Fruit fly (Drosophila melanogaster): ENCODE measurements around the gene in.

in gene

DNA sequence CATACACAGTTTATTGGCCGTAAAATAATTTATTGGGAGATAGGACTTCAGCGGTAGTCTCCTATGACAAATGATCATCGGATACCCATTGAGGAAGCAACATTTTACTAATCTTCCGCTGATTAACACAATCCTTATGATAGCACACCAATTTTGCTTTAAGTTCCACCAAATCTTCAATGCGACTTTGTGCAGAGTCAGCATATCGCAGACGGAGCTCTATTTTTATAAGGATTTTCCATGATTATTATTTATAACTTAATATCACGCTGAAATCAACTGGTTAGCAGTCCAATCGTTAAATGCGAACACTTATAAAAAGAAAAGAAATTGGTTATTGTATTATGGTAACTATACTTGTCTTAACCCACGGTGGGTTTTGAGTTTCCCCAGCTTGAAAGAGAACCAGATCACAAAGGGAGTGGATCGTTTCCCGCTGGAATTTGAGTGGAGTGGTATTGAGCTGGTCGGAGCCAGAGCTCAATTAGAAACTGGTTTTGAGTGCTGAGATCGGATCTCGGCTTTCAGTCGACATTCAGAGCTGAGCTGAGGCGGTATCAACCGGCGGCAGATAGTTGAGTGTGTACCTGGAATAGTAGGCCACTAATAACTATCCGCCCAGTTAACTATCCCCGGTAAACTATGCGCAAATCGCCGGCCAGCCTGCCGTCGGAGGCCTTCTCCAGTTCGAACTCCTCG lies at the start of gene in, which contains the start of gene Toll-9:
TSS of gene in (plus strand) at position 525 of the 699 bp plus-strand sequence.
TSS of gene Toll-9 (minus strand) at position 51 of the 699 bp plus-strand sequence.
- TF ChIP-seq usp (GFP tag; optimal IDR thresholded peaks at IDR 0.05): no peak
- TF ChIP-seq EcR (GFP tag; optimal IDR thresholded peaks at IDR 0.05): no peak
- TF ChIP-seq pan (optimal IDR thresholded peaks at IDR 0.05): no peak
- no peak for TF ChIP-seq psq (optimal IDR thresholded peaks at IDR 0.05)
- TF ChIP-seq CG8478 (optimal IDR thresholded peaks at IDR 0.05): no peak
- no peak for TF ChIP-seq Dll (optimal IDR thresholded peaks at IDR 0.05)

- TF ChIP-seq CG8478 (optimal IDR thresholded peaks at IDR 0.05): no peak
- TF ChIP-seq psq (optimal IDR thresholded peaks at IDR 0.05): no peak
Measured at dm6 chr3L:20317751-20318150, 49.2 kb upstream of the in start.

DNA sequence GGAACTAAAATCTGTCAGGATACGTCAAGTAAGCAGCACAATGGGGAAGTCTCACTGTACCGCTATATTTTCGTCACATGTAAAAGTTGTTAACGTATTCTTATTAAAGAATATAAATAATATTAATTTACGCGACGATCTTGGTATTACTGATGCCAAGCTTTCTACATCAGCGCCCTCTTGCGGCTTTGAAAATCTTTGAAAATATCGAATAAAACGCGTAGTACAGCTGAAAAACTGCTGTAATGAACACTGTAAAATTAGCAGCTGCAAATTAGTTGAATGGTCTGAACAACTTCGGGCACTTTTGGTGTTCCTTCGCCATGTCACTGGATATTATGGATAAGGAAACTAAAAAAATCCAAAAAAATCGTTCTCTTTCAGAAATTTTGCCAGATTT lies 47.0 kb upstream of the in start:
- TF ChIP-seq CG8478 (optimal IDR thresholded peaks at IDR 0.05): no peak
- no peak for TF ChIP-seq psq (optimal IDR thresholded peaks at IDR 0.05)
- TF ChIP-seq EcR (GFP tag; optimal IDR thresholded peaks at IDR 0.05): no peak
- TF ChIP-seq usp (GFP tag; optimal IDR thresholded peaks at IDR 0.05): no peak
- TF ChIP-seq Dll (optimal IDR thresholded peaks at IDR 0.05): no peak
- no peak for TF ChIP-seq pan (optimal IDR thresholded peaks at IDR 0.05)

DNA sequence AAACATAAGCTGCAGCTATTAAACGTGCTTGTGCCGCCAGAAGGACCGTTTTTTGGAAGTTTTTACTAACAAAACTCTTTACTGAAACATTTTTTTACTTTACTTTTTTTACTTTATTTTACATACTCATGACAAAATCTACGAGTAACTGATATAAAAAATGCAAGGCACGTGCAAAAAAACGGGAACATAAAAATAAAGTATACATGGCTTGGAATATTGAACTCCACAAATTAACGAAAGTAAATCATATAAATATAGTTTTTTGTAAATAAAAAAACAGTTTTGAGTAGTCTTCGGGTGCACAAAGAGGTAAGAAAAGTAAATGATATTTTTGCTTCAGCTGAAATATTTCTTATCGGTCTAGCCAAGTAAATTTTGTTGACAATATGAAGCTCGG lies 46.3 kb upstream of the in start, which contains the start of gene Spn77Bb:
TSS of gene Spn77Bb (plus strand) at position 301 of the 400 bp plus-strand sequence.
- TF ChIP-seq CG8478 (optimal IDR thresholded peaks at IDR 0.05): no peak
- no peak for TF ChIP-seq pan (optimal IDR thresholded peaks at IDR 0.05)
- TF ChIP-seq psq (optimal IDR thresholded peaks at IDR 0.05): no peak
- TF ChIP-seq usp (GFP tag; optimal IDR thresholded peaks at IDR 0.05): no peak
- no peak for TF ChIP-seq EcR (GFP tag; optimal IDR thresholded peaks at IDR 0.05)
- no peak for TF ChIP-seq Dll (optimal IDR thresholded peaks at IDR 0.05)

- TF ChIP-seq CG8478 (optimal IDR thresholded peaks at IDR 0.05): no peak
- no peak for TF ChIP-seq usp (GFP tag; optimal IDR thresholded peaks at IDR 0.05)
- TF ChIP-seq psq (optimal IDR thresholded peaks at IDR 0.05): no peak
- TF ChIP-seq EcR (GFP tag; optimal IDR thresholded peaks at IDR 0.05): no peak
- no peak for TF ChIP-seq Dll (optimal IDR thresholded peaks at IDR 0.05)
- TF ChIP-seq pan (optimal IDR thresholded peaks at IDR 0.05): no peak
Measured at dm6 chr3L:20342334-20342733, 24.7 kb upstream of the in start, which contains the start of gene Spn77Bc. TSS of gene Spn77Bc (plus strand) at chr3L:20342634.

DNA sequence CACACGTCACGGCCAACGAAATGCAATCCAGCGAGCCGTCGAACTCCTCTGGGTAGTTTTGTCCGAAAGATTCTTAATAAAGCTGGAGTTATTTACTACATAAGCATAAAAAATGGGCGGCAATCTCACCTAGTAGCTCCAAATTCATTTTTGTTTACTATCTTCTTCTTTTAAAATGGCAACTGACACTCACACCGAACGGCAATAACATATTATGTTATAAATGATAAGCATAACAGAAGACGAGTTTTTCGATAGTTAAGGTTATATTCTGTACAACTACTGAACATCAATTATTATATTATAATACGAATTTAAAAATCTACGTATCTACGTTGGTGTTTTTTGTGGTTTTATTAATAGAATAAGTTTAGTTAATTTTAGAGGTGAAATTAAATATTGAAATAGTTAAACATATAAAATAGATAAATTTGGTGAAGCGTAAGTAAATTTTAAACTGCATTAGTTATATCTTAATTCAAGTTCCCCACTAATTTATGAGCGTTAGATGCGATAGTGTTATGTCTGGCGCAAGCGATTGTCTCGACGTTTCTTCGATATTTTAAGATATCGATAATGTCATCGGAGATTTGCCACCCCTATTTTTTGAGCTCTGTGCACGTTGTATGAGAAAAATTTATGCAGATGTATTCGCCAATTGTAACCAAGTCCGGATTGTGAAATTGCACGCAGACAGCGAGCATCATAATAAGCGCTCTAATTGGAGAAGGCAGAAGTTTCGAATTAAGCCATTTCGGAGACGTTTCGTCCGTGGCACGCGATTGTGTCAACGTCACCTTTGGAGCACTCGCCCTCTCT lies 19.0 kb upstream of the in start, which contains the start of the genes Rbbp5 and eRF1:
TSS of gene Rbbp5 (minus strand) at position 181 of the 819 bp plus-strand sequence.
TSS of gene eRF1 (plus strand) at position 594 of the 819 bp plus-strand sequence.
- TF ChIP-seq Dll (optimal IDR thresholded peaks at IDR 0.05): no peak
- no peak for TF ChIP-seq usp (GFP tag; optimal IDR thresholded peaks at IDR 0.05)
- no peak for TF ChIP-seq CG8478 (optimal IDR thresholded peaks at IDR 0.05)
- TF ChIP-seq pan (optimal IDR thresholded peaks at IDR 0.05): no peak
- TF ChIP-seq psq (optimal IDR thresholded peaks at IDR 0.05): no peak
- no peak for TF ChIP-seq EcR (GFP tag; optimal IDR thresholded peaks at IDR 0.05)

- TF ChIP-seq pan (optimal IDR thresholded peaks at IDR 0.05) (no peak), EcR (GFP tag; optimal IDR thresholded peaks at IDR 0.05) (peak in 1 of 2 experiments; percentile 10)
Measured at dm6 chr3L:20348581-20349093, 18.4 kb upstream of the in start.

DNA sequence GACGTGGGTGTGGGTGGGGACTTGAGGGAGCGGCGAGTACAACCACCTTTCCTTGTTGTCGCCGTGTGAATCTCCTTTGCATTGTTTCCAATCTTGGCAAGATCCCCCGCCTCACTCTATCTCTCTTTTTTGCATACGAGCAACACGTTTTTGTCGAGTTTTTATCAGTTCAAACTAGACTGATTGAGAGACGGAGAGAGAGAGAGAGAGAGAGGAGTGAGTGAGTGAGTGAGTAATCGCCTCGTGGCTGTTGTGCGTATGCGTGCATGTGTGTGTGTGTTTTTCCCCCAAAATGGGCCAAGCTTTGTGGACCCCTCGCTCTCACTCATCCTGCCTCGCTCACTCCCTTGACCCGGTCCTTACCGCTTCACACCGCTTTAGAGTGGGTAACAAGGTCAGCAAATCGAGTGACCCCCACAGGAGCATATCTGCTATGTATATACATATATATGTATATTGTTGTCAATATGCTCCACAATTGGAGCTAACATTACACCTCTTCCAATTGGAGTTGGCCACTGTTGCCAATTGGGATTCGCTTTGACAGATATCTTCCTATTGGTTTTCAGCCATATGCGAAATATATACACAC lies 17.6 kb upstream of the in start:
- TF ChIP-seq CG8478 (optimal IDR thresholded peaks at IDR 0.05): no peak
- peak in 1 of 2 experiments; percentile 85 for TF ChIP-seq EcR (GFP tag; optimal IDR thresholded peaks at IDR 0.05)

DNA sequence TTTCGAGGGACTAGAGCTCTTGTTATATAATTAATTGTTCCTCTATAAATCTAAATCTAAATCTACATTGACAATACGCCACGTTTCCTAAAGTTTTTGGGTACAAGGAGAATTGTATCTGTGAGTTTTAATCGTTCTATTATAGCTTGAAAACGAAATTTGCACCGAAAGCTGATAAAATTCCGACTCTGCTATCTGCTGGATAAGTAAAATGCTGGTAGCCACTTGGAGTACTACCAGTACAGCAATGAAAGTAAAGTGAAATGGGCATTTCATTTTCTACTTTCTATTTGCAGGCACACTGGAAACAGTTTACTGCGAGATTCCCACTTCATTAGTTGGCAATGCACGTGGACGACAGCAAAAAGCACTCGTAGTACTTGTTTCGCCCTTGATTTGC lies 13.8 kb upstream of the in start, which contains the start of gene CG5618:
TSS of gene CG5618 (plus strand) at position 301 of the 400 bp plus-strand sequence.
- TF ChIP-seq CG8478 (optimal IDR thresholded peaks at IDR 0.05) (no peak), EcR (GFP tag; optimal IDR thresholded peaks at IDR 0.05) (no peak), usp (GFP tag; optimal IDR thresholded peaks at IDR 0.05) (no peak), psq (optimal IDR thresholded peaks at IDR 0.05) (no peak), pan (optimal IDR thresholded peaks at IDR 0.05) (no peak), Dll (optimal IDR thresholded peaks at IDR 0.05) (no peak)

DNA sequence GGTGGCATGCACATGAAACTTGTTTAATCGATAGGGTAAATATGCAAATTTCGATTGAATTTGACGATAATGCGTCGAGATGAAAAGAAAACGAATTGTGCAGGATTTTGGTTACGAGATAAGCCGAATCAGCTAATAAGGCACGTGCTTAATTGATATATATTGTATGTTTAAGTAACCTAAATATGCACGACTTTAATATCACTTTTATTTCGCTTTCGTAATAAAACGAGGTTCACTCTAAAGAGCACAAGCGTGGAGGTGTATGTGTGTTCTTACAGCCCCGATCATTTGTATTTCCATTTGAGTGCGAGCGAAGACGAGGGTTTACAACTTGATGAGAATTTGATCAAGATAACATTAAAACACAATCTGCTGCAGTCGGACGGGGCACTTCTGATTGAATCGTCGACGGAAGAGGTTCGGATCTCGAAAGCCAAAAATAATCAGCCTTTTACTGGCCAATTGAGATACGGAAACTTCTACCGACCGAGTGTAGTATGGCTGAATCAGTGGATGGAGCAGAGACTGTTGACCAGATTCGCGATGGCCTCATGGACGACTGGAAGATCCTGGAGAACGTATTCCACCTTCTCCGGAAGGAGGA lies 13.2 kb upstream of the in start:
- TF ChIP-seq pan (optimal IDR thresholded peaks at IDR 0.05): no peak
- no peak for TF ChIP-seq psq (optimal IDR thresholded peaks at IDR 0.05)
- no peak for TF ChIP-seq CG8478 (optimal IDR thresholded peaks at IDR 0.05)
- TF ChIP-seq EcR (GFP tag; optimal IDR thresholded peaks at IDR 0.05): no peak
- no peak for TF ChIP-seq Dll (optimal IDR thresholded peaks at IDR 0.05)
- TF ChIP-seq usp (GFP tag; optimal IDR thresholded peaks at IDR 0.05): no peak

DNA sequence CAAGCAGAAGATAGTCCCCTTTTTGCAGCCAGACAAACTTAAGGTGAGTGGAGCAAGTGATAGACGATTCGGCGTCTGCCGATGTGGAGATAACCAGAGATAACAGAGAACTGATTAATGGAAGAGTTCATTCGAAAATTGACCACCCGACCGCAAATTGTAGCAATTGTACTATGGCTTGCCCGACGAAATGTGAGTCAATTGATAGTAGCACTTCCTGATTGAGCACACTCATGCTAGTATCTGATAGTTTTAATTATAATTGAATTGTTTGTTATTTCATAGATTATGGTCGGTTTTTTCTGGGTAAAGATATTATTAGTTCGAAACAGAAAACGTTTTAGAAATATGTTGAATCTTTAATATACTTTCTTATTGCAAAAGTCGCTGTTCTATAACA lies 12.6 kb upstream of the in start:
- TF ChIP-seq usp (GFP tag; optimal IDR thresholded peaks at IDR 0.05): no peak
- TF ChIP-seq CG8478 (optimal IDR thresholded peaks at IDR 0.05): no peak

dm6 chr3L:20354872-20355271 lies 12.1 kb upstream of the in start:
- TF ChIP-seq psq (optimal IDR thresholded peaks at IDR 0.05): no peak

Data from whole organism.